Worm (Caenorhabditis elegans) whole organism, L2 larva: Measurements from ENCODE around the gene nspc-3.

ENCODE experiments used
- C34F6.9 ChIP-seq: fragments of 150-350 bp; optimal IDR thresholded peaks from 2 replicates; lab custom pipeline; 2014; ENCODE audit warnings: missing biosample characterization, missing genetic modification characterization
- R02D3.7 ChIP-seq: fragments of 150-350 bp; optimal IDR thresholded peaks from 2 replicates; lab custom pipeline; 2014; ENCODE audit warnings: missing biosample characterization, missing genetic modification characterization
- Y55F3AM.14 ChIP-seq: fragments of 200-800 bp; sonication (Bioruptor generic); optimal IDR thresholded peaks from 2 replicates; lab custom pipeline; 2018; ENCODE audit warnings: mild to moderate bottlenecking, missing genetic modification characterization, missing compliant biosample characterization
- alr-1 ChIP-seq: fragments of 150-350 bp; optimal IDR thresholded peaks from 2 replicates; lab custom pipeline; 2014; ENCODE audit warnings: missing biosample characterization, missing genetic modification characterization
- aly-2 ChIP-seq: fragments of 150-350 bp; optimal IDR thresholded peaks from 2 replicates; lab custom pipeline; 2014; ENCODE audit warnings: missing biosample characterization, missing genetic modification characterization
- ama-1 ChIP-seq: fragments of 150-350 bp; optimal IDR thresholded peaks from 2 replicates; lab custom pipeline; 2018; ENCODE audit warnings: inconsistent platforms
- blmp-1 ChIP-seq: sonication (generic microtip); optimal IDR thresholded peaks from 2 replicates; lab custom pipeline; 2017; ENCODE audit warnings: missing genetic modification characterization, mild to moderate bottlenecking, missing compliant biosample characterization, antibody characterized with exemption, moderate library complexity; ENCODE audit not compliant: insufficient read depth
- ceh-16 ChIP-seq: fragments of 150-350 bp; optimal IDR thresholded peaks from 2 replicates; lab custom pipeline; 2014; ENCODE audit warnings: missing biosample characterization, missing genetic modification characterization
- ceh-82 ChIP-seq: fragments of 150-350 bp; optimal IDR thresholded peaks from 2 replicates; lab custom pipeline; 2014; ENCODE audit warnings: missing biosample characterization, missing genetic modification characterization
- crh-2 ChIP-seq: sonication (generic microtip); optimal IDR thresholded peaks from 2 replicates; lab custom pipeline; 2017; ENCODE audit warnings: missing biosample characterization, missing genetic modification characterization
- dmd-4 ChIP-seq: sonication (generic microtip); optimal IDR thresholded peaks from 2 replicates; lab custom pipeline; 2017; ENCODE audit warnings: missing biosample characterization, missing genetic modification characterization
- elt-3 ChIP-seq: sonication (generic microtip); optimal IDR thresholded peaks from 2 replicates; lab custom pipeline; 2017; ENCODE audit warnings: missing biosample characterization, missing genetic modification characterization
- fos-1 ChIP-seq: fragments of 150-350 bp; optimal IDR thresholded peaks from 2 replicates; lab custom pipeline; 2014; ENCODE audit warnings: missing biosample characterization, missing genetic modification characterization
- lin-11 ChIP-seq: fragments of 150-350 bp; sonication (generic microtip); optimal IDR thresholded peaks from 2 replicates; lab custom pipeline; 2014; ENCODE audit warnings: missing biosample characterization, missing genetic modification characterization, inconsistent platforms, mixed read lengths
- mab-5 ChIP-seq: fragments of 150-350 bp; optimal IDR thresholded peaks from 2 replicates; lab custom pipeline; 2014; ENCODE audit warnings: missing biosample characterization, missing genetic modification characterization
- mbf-1 ChIP-seq: sonication (generic microtip); optimal IDR thresholded peaks from 2 replicates; lab custom pipeline; 2017; ENCODE audit warnings: missing biosample characterization, missing genetic modification characterization
- mdl-1 ChIP-seq, 2 experiments: fragments of 150-350 bp in 1 of 2; sonication (generic microtip) in 1 of 2; optimal IDR thresholded peaks; 2 replicates each; lab custom pipeline; 2017; ENCODE audit warnings: missing biosample characterization in 2 of 2, missing genetic modification characterization in 2 of 2
- nhr-10 ChIP-seq: sonication (generic microtip); optimal IDR thresholded peaks from 2 replicates; lab custom pipeline; 2017; ENCODE audit warnings: missing biosample characterization, missing genetic modification characterization
- nhr-11 ChIP-seq: fragments of 150-350 bp; optimal IDR thresholded peaks from 2 replicates; lab custom pipeline; 2014; ENCODE audit warnings: missing biosample characterization, missing genetic modification characterization
- nhr-12 ChIP-seq: fragments of 150-350 bp; optimal IDR thresholded peaks from 2 replicates; lab custom pipeline; 2014; ENCODE audit warnings: missing biosample characterization, missing genetic modification characterization
- nhr-129 ChIP-seq: fragments of 150-350 bp; optimal IDR thresholded peaks from 2 replicates; lab custom pipeline; 2014; ENCODE audit warnings: missing biosample characterization, missing genetic modification characterization
- nhr-21 ChIP-seq: fragments of 150-350 bp; optimal IDR thresholded peaks from 2 replicates; lab custom pipeline; 2014; ENCODE audit warnings: missing biosample characterization, missing genetic modification characterization
- nhr-23 ChIP-seq: fragments of 150-350 bp; optimal IDR thresholded peaks from 2 replicates; lab custom pipeline; 2014; ENCODE audit warnings: missing biosample characterization, missing genetic modification reagents, missing genetic modification characterization
- nhr-237 ChIP-seq: fragments of 150-350 bp; optimal IDR thresholded peaks from 2 replicates; lab custom pipeline; 2014; ENCODE audit warnings: missing biosample characterization, missing genetic modification characterization
- nhr-25 ChIP-seq: fragments of 150-350 bp; sonication (generic microtip); optimal IDR thresholded peaks from 3 replicates; lab custom pipeline; 2014; ENCODE audit warnings: missing biosample characterization, missing genetic modification characterization
- nhr-6 ChIP-seq: fragments of 150-350 bp; optimal IDR thresholded peaks from 2 replicates; lab custom pipeline; 2014; ENCODE audit warnings: missing biosample characterization, missing genetic modification characterization
- skn-1 ChIP-seq: sonication (generic microtip); optimal IDR thresholded peaks from 2 replicates; lab custom pipeline; 2017; ENCODE audit warnings: missing biosample characterization, missing genetic modification characterization
- sma-9 ChIP-seq, 2 experiments: fragments of 150-350 bp in 1 of 2; sonication (generic microtip) in 1 of 2; optimal IDR thresholded peaks; 2 replicates each; lab custom pipeline; 2014 to 2016; ENCODE audit warnings: missing genetic modification characterization in 2 of 2, mild to moderate bottlenecking in 1 of 2, missing biosample characterization in 1 of 2, missing compliant biosample characterization in 1 of 2, missing genetic modification reagents in 1 of 2, moderate library complexity in 1 of 2
- snpc-4 ChIP-seq: fragments of 150-350 bp; optimal IDR thresholded peaks from 2 replicates; lab custom pipeline; 2014; ENCODE audit warnings: missing biosample characterization, missing genetic modification characterization
- unc-39 ChIP-seq: fragments of 150-350 bp; optimal IDR thresholded peaks from 2 replicates; lab custom pipeline; 2014; ENCODE audit warnings: missing biosample characterization, missing genetic modification characterization
- unc-55 ChIP-seq: fragments of 150-350 bp; sonication (generic microtip); optimal IDR thresholded peaks from 3 replicates; lab custom pipeline; 2014; ENCODE audit warnings: missing biosample characterization, missing genetic modification reagents, missing genetic modification characterization
- unc-62 ChIP-seq: fragments of 150-350 bp; optimal IDR thresholded peaks from 2 replicates; lab custom pipeline; 2014; ENCODE audit warnings: missing biosample characterization, missing genetic modification reagents, missing genetic modification characterization
- zag-1 ChIP-seq: fragments of 150-350 bp; optimal IDR thresholded peaks from 2 replicates; lab custom pipeline; 2014; ENCODE audit warnings: missing biosample characterization, missing genetic modification characterization
- ztf-1 ChIP-seq: fragments of 200-800 bp; sonication (Bioruptor generic); conservative IDR thresholded peaks from 2 replicates; pipeline ENCODE4 v1.3.6; 2022; ENCODE audit warnings: missing genetic modification characterization, missing compliant biosample characterization
- ztf-11 ChIP-seq: sonication (generic microtip); optimal IDR thresholded peaks from 2 replicates; lab custom pipeline; 2017; ENCODE audit warnings: missing biosample characterization, missing genetic modification characterization

nspc-3 gene

ce11 chrX:8504207-8504606, 32.7 kb upstream of the nspc-3 start:
- TF ChIP-seq nhr-21 (peak; percentile 60), aly-2 (tag; lab: Kevin White, UChicago) (no peak)

- TF ChIP-seq fos-1 = no peak
- no peak for TF ChIP-seq crh-2 (tag; lab: Kevin White, UChicago)
- no peak for TF ChIP-seq mab-5
- TF ChIP-seq unc-62 (GFP tag; lab: Kevin White, UChicago) = no peak
- no peak for TF ChIP-seq nhr-237 (tag; lab: Kevin White, UChicago)
- TF ChIP-seq mdl-1 (tag; optimal IDR thresholded peaks at IDR 0.05; lab: Kevin White, UChicago) = no peak
- no peak for TF ChIP-seq nhr-25 (tag; lab: Kevin White, UChicago)
- TF ChIP-seq ztf-11 (tag; lab: Kevin White, UChicago) = no peak
- TF ChIP-seq ceh-16 = no peak
- no peak for TF ChIP-seq nhr-12 (tag; lab: Kevin White, UChicago)
- TF ChIP-seq, all 48 proteins: peak for 0
These were observed 29.8 kb upstream of the nspc-3 start for ce11 chrX:8507053-8507452.

- TF ChIP-seq skn-1 (tag; lab: Kevin White, UChicago) (no peak), nhr-6 (tag; lab: Kevin White, UChicago) (no peak)
- TF ChIP-seq, all 48 proteins: peak for 0
These were observed 29.3 kb upstream of the nspc-3 start, which contains the start of gene H03E18.1 for ce11 chrX:8507576-8507975. Gene H03E18.1, plus strand, starts transcription at chrX:8507876.

ce11 chrX:8509088-8509487, 27.8 kb upstream of the nspc-3 start:
- TF ChIP-seq mbf-1 (no peak), nhr-21 (peak; percentile 9), nhr-10 (tag; lab: Kevin White, UChicago) (no peak)

DNA sequence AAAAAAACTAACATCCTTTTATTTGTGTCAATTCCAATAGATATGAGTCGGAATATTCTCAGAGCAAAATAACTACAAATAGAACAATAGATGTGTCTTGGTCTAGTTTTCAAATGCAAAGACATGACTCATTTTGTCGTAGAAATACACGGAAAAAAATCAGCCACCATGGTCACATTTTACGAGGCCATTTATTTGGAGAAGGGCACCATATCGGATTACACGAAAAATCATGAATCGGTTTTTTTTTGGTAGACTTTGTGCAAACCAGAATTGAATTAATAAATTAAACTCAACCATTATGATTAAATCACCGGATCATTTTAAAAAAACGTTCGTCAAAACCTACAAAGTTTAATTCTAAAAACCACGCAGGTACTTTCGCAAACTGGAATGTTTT, 16.5 kb upstream of the nspc-3 start, which contains the start of gene H03E18.2:
TSS of gene H03E18.2 (minus strand) at position 101 of the 400 bp plus-strand sequence.
- TF ChIP-seq nhr-129 (tag; lab: Kevin White, UChicago) (no peak), unc-55 (GFP tag; lab: Kevin White, UChicago) (no peak), nhr-23 (tag; lab: Kevin White, UChicago) (no peak), snpc-4 (no peak), elt-3 (tag; lab: Kevin White, UChicago) (no peak), nhr-10 (tag; lab: Kevin White, UChicago) (no peak), lin-11 (no peak), blmp-1 (tag; lab: Kevin White, UChicago) (no peak)
- TF ChIP-seq, all 48 proteins: peak for 0

ce11 chrX:8521614-8522013, 15.3 kb upstream of the nspc-3 start, which contains the start of gene C03G5.14:
Gene C03G5.14, plus strand, starts transcription at chrX:8521914.
- TF ChIP-seq nhr-237 (tag; lab: Kevin White, UChicago) = no peak
- no peak for TF ChIP-seq sma-9 (GFP tag; optimal IDR thresholded peaks at IDR 0.05; lab: Kevin White, UChicago)
- TF ChIP-seq sma-9 (tag; optimal IDR thresholded peaks at IDR 0.05; lab: Kevin White, UChicago) = no peak
- no peak for TF ChIP-seq alr-1
- TF ChIP-seq nhr-21 = no peak
- TF ChIP-seq snpc-4 = no peak
- TF ChIP-seq nhr-11 = no peak
- no peak for TF ChIP-seq unc-55 (GFP tag; lab: Kevin White, UChicago)
- TF ChIP-seq ztf-1 (GFP tag; lab: Robert Waterston, UW) = no peak
- TF ChIP-seq ztf-11 (tag; lab: Kevin White, UChicago) = no peak
- TF ChIP-seq dmd-4 (tag; lab: Kevin White, UChicago) = no peak
- TF ChIP-seq skn-1 (tag; lab: Kevin White, UChicago) = no peak
- no peak for TF ChIP-seq Y55F3AM.14 (GFP tag; lab: Kevin White, UChicago)

ce11 chrX:8523000-8523399, 13.9 kb upstream of the nspc-3 start:
- TF ChIP-seq C34F6.9 = no peak
- TF ChIP-seq mbf-1 = no peak
- no peak for TF ChIP-seq zag-1
- no peak for TF ChIP-seq R02D3.7 (tag; lab: Kevin White, UChicago)
- no peak for TF ChIP-seq ceh-16
- no peak for TF ChIP-seq ama-1 (lab: Kevin White, UChicago)
- TF ChIP-seq unc-39 (tag; lab: Kevin White, UChicago) = no peak
- TF ChIP-seq ceh-82 (tag; lab: Kevin White, UChicago) = no peak
- no peak for TF ChIP-seq nhr-237 (tag; lab: Kevin White, UChicago)
